1 worm cellular context compared by ENCODE assay signal in the genomic region with DNA sequence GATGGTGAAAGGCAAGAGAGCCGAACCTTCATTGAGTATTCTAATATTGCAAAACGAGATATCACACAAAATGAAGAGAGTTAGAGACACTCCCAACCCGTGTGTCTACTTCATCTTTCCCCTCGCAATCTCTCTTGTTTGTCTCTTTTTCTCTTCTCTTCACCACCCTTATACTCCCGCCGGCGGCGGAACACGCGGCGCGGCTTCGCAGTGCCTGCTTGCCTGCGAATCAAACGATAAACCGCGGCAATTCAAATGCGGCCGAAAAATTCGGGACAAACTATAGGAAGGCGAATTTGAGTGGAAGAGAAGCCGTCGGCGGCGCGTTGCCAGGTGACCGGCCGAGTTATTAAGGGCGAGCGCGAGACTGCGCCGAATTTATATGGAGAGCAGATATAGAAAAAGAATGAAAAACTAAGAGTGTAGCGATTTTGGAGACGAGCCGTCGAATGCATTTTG.
TF ChIP-seq lines count a peak whose summit lies in the region.

Gene klp-13, plus strand, starts transcription at position 409 of the 459 bp plus-strand sequence.

TF ChIP-seq in whole organism, L4 larva, 104 proteins besides CTCF, POLR2A, EP300 and RAD21 (continued from another document):
- TF ChIP-seq mep-1 (tag; optimal IDR thresholded peaks at IDR 0.05; lab: Kevin White, UChicago) (peak; percentile 93), aha-1 (tag; lab: Kevin White, UChicago) (peak; percentile 83), ceh-82 (tag; optimal IDR thresholded peaks at IDR 0.05; lab: Kevin White, UChicago) (no peak), pqm-1 (tag; optimal IDR thresholded peaks at IDR 0.05; lab: Kevin White, UChicago) (peak; percentile 21), madf-5 (GFP tag; IDR thresholded peaks at IDR 0.05; lab: Robert Waterston, UW) (no peak), lin-13 (GFP tag; optimal IDR thresholded peaks at IDR 0.05; lab: Kevin White, UChicago) (peak; percentile 85), jun-1 (tag; optimal IDR thresholded peaks at IDR 0.05; lab: Kevin White, UChicago) (peak; percentile 68), R02D3.7 (tag; optimal IDR thresholded peaks at IDR 0.05; lab: Kevin White, UChicago) (no peak), daf-19 (GFP tag; conservative IDR thresholded peaks at IDR 0.05; lab: Robert Waterston, UW) (no peak), nhr-77 (tag; optimal IDR thresholded peaks at IDR 0.05; lab: Kevin White, UChicago) (peak; percentile 58), nhr-48 (tag; optimal IDR thresholded peaks at IDR 0.05; lab: Kevin White, UChicago) (peak; percentile 64), nhr-28 (tag; optimal IDR thresholded peaks at IDR 0.05; lab: Kevin White, UChicago) (peak; percentile 79), snpc-1.2 (GFP tag; IDR thresholded peaks at IDR 0.05; lab: Robert Waterston, UW) (no peak), hif-1 (tag; optimal IDR thresholded peaks at IDR 0.05; lab: Kevin White, UChicago) (peak in 1 of 2 experiments; percentile 86), cey-2 (tag; optimal IDR thresholded peaks at IDR 0.05; lab: Kevin White, UChicago; ENCODE audit: borderline replicate concordance, insufficient read depth) (peak; percentile 9), lim-7 (GFP tag; IDR thresholded peaks at IDR 0.05; lab: Robert Waterston, UW) (no peak), hmg-1.1 (GFP tag; IDR thresholded peaks at IDR 0.05; lab: Robert Waterston, UW) (peak; percentile 89), mxl-3 (GFP tag; optimal IDR thresholded peaks at IDR 0.05; lab: Kevin White, UChicago) (peak; percentile 97), hlh-30 (tag; optimal IDR thresholded peaks at IDR 0.05; lab: Kevin White, UChicago; ENCODE audit: insufficient read depth) (peak; percentile 96), pha-4 (GFP tag; IDR thresholded peaks at IDR 0.05; lab: Robert Waterston, UW) (peak; percentile 36; the same call in 1 of the 2 replicates), pha-4 (tag; optimal IDR thresholded peaks at IDR 0.05; lab: Kevin White, UChicago) (no peak), zip-11 (GFP tag; IDR thresholded peaks at IDR 0.05; lab: Robert Waterston, UW) (no peak), unc-39 (tag; optimal IDR thresholded peaks at IDR 0.05; lab: Kevin White, UChicago) (no peak), dmd-6 (GFP tag; IDR thresholded peaks at IDR 0.05; lab: Robert Waterston, UW) (peak; percentile 81), dmd-9 (GFP tag; IDR thresholded peaks at IDR 0.05; lab: Robert Waterston, UW) (no peak), dmd-8 (GFP tag; IDR thresholded peaks at IDR 0.05; lab: Robert Waterston, UW) (no peak), daf-8 (GFP tag; IDR thresholded peaks at IDR 0.05; lab: Robert Waterston, UW) (no peak), lir-3 (tag; optimal IDR thresholded peaks at IDR 0.05; lab: Kevin White, UChicago) (no peak), unc-130 (GFP tag; optimal IDR thresholded peaks at IDR 0.05; lab: Kevin White, UChicago) (no peak), nhr-237 (tag; optimal IDR thresholded peaks at IDR 0.05; lab: Kevin White, UChicago) (no peak), egl-43 (GFP tag; IDR thresholded peaks at IDR 0.05; lab: Robert Waterston, UW) (no peak; the same call in 1 of the 2 replicates), spr-3 (GFP tag; optimal IDR thresholded peaks at IDR 0.05; lab: Kevin White, UChicago) (no peak), ztf-7 (tag; optimal IDR thresholded peaks at IDR 0.05; lab: Kevin White, UChicago) (peak; percentile 44), nhr-76 (tag; optimal IDR thresholded peaks at IDR 0.05; lab: Kevin White, UChicago) (no peak), nhr-41 (GFP tag; IDR thresholded peaks at IDR 0.05; lab: Robert Waterston, UW) (no peak), F37D6.2 (tag; optimal IDR thresholded peaks at IDR 0.05; lab: Kevin White, UChicago) (peak; percentile 84), nhr-10 (tag; optimal IDR thresholded peaks at IDR 0.05; lab: Kevin White, UChicago) (no peak), aly-2 (tag; optimal IDR thresholded peaks at IDR 0.05; lab: Kevin White, UChicago) (no peak), unc-62 (GFP tag; optimal IDR thresholded peaks at IDR 0.05 in 1 of 2; lab: Kevin White, UChicago) (peak in 1 of 2 experiments; percentile 84), unc-62 (tag; optimal IDR thresholded peaks at IDR 0.05; lab: Kevin White, UChicago) (no peak), gei-8 (GFP tag; optimal IDR thresholded peaks at IDR 0.05; lab: Kevin White, UChicago) (no peak), hlh-11 (tag; optimal IDR thresholded peaks at IDR 0.05; lab: Kevin White, UChicago) (peak; percentile 90), mdt-29 (GFP tag; IDR thresholded peaks at IDR 0.05; lab: Robert Waterston, UW) (no peak), attf-4 (tag; optimal IDR thresholded peaks at IDR 0.05; lab: Kevin White, UChicago) (no peak), nhr-102 (tag; optimal IDR thresholded peaks at IDR 0.05; lab: Kevin White, UChicago) (no peak), ZK337.2 (GFP tag; IDR thresholded peaks at IDR 0.05; lab: Robert Waterston, UW) (no peak), zag-1 (tag; optimal IDR thresholded peaks at IDR 0.05; lab: Kevin White, UChicago) (peak; percentile 2), ztf-11 (tag; optimal IDR thresholded peaks at IDR 0.05; lab: Kevin White, UChicago) (no peak), Y75B8A.6 (GFP tag; IDR thresholded peaks at IDR 0.05; lab: Robert Waterston, UW) (no peak), egl-27 (tag; optimal IDR thresholded peaks at IDR 0.05; lab: Kevin White, UChicago) (no peak), daf-12 (tag; optimal IDR thresholded peaks at IDR 0.05; lab: Kevin White, UChicago) (no peak), zip-2 (tag; optimal IDR thresholded peaks at IDR 0.05; lab: Kevin White, UChicago) (no peak), nhr-11 (tag; optimal IDR thresholded peaks at IDR 0.05; lab: Kevin White, UChicago) (peak; percentile 90)
